Worm (Caenorhabditis elegans) whole organism, mixed stage, embryonic: Measurements from ENCODE around the gene C01G10.7.
"Not testable (repeated sequence)": the region's sequence is repeated elsewhere in the genome, so short reads cannot be mapped to it uniquely, and the experiment has no call there.

Experiments
- M03D4.4 ChIP-seq: sonication (generic microtip); optimal IDR thresholded peaks from 2 replicates; lab custom pipeline; 2017; ENCODE audit warnings: mild to moderate bottlenecking, missing genetic modification characterization, missing compliant biosample characterization
- bed-3 ChIP-seq: fragments of 200-800 bp; sonication (Bioruptor generic); optimal IDR thresholded peaks from 3 replicates; lab custom pipeline; 2018; ENCODE audit warnings: mild to moderate bottlenecking, missing genetic modification characterization, moderate library complexity, missing compliant biosample characterization
- blmp-1 ChIP-seq: fragments of 150-350 bp; optimal IDR thresholded peaks from 2 replicates; lab custom pipeline; 2014; ENCODE audit warnings: missing biosample characterization, missing genetic modification characterization
- ceh-39 ChIP-seq: fragments of 150-350 bp; optimal IDR thresholded peaks from 2 replicates; lab custom pipeline; 2014; ENCODE audit warnings: missing biosample characterization, missing genetic modification characterization
- ceh-43 ChIP-seq: fragments of 200-800 bp; sonication (Bioruptor generic); optimal IDR thresholded peaks from 2 replicates; lab custom pipeline; 2018; ENCODE audit warnings: mild to moderate bottlenecking, missing genetic modification characterization, moderate library complexity, missing compliant biosample characterization
- ceh-83 ChIP-seq: fragments of 200-800 bp; sonication (Bioruptor generic); optimal IDR thresholded peaks from 2 replicates; lab custom pipeline; 2018; ENCODE audit warnings: mild to moderate bottlenecking, missing genetic modification characterization, missing compliant biosample characterization
- ces-1 ChIP-seq: fragments of 150-350 bp; optimal IDR thresholded peaks from 2 replicates; lab custom pipeline; 2014; ENCODE audit warnings: missing biosample characterization, missing genetic modification reagents, missing genetic modification characterization
- cnd-1 ChIP-seq: fragments of 200-800 bp; sonication (Bioruptor generic); optimal IDR thresholded peaks from 2 replicates; lab custom pipeline; 2018; ENCODE audit warnings: mild to moderate bottlenecking, missing genetic modification characterization, missing compliant biosample characterization
- drap-1 ChIP-seq: fragments of 200-800 bp; sonication (Bioruptor generic); optimal IDR thresholded peaks from 3 replicates; lab custom pipeline; 2018; ENCODE audit warnings: mild to moderate bottlenecking, missing genetic modification characterization, missing compliant biosample characterization
- elt-1 ChIP-seq: sonication (generic microtip); optimal IDR thresholded peaks from 2 replicates; lab custom pipeline; 2017; ENCODE audit warnings: missing genetic modification characterization, mild to moderate bottlenecking, missing compliant biosample characterization, antibody characterized with exemption, moderate library complexity, borderline replicate concordance; ENCODE audit not compliant: insufficient read depth
- elt-3 ChIP-seq: fragments of 150-350 bp; optimal IDR thresholded peaks from 2 replicates; lab custom pipeline; 2014; ENCODE audit warnings: missing biosample characterization, missing genetic modification characterization
- flh-1 ChIP-seq: fragments of 200-800 bp; sonication (Bioruptor generic); optimal IDR thresholded peaks from 2 replicates; lab custom pipeline; 2018; ENCODE audit warnings: mild to moderate bottlenecking, missing genetic modification characterization, moderate library complexity, missing compliant biosample characterization
- hlh-1 ChIP-seq: fragments of 150-350 bp; optimal IDR thresholded peaks from 2 replicates; lab custom pipeline; 2014; ENCODE audit warnings: missing biosample characterization, missing genetic modification reagents, missing genetic modification characterization
- lin-13 ChIP-seq: fragments of 150-350 bp; optimal IDR thresholded peaks from 2 replicates; lab custom pipeline; 2014; ENCODE audit warnings: missing biosample characterization, missing genetic modification characterization
- lin-32 ChIP-seq: fragments of 200-800 bp; sonication (Bioruptor generic); optimal IDR thresholded peaks from 2 replicates; lab custom pipeline; 2018; ENCODE audit warnings: mild to moderate bottlenecking, missing genetic modification characterization, missing compliant biosample characterization
- lsy-2 ChIP-seq: fragments of 150-350 bp; optimal IDR thresholded peaks from 2 replicates; lab custom pipeline; 2014; ENCODE audit warnings: missing biosample characterization, missing genetic modification characterization
- mab-5 ChIP-seq: fragments of 150-350 bp; optimal IDR thresholded peaks from 2 replicates; lab custom pipeline; 2014; ENCODE audit warnings: missing biosample characterization, missing genetic modification characterization
- mls-2 ChIP-seq: sonication (generic microtip); optimal IDR thresholded peaks from 2 replicates; lab custom pipeline; 2016; ENCODE audit warnings: mild to moderate bottlenecking, missing genetic modification characterization, moderate library complexity, missing compliant biosample characterization
- nhr-12 ChIP-seq: fragments of 150-350 bp; optimal IDR thresholded peaks from 2 replicates; lab custom pipeline; 2014; ENCODE audit warnings: missing biosample characterization, missing genetic modification characterization
- nhr-2 ChIP-seq: fragments of 150-350 bp; optimal IDR thresholded peaks from 2 replicates; lab custom pipeline; 2014; ENCODE audit warnings: missing biosample characterization, missing genetic modification characterization
- nhr-237 ChIP-seq: fragments of 150-350 bp; optimal IDR thresholded peaks from 2 replicates; lab custom pipeline; 2014; ENCODE audit warnings: missing biosample characterization, missing genetic modification characterization
- nhr-28 ChIP-seq: fragments of 150-350 bp; optimal IDR thresholded peaks from 2 replicates; lab custom pipeline; 2014; ENCODE audit warnings: missing biosample characterization, missing genetic modification characterization
- nhr-76 ChIP-seq: sonication (generic microtip); optimal IDR thresholded peaks from 2 replicates; lab custom pipeline; 2017; ENCODE audit warnings: missing biosample characterization, missing genetic modification characterization
- pha-4 ChIP-seq: fragments of 150-350 bp; optimal IDR thresholded peaks from 2 replicates; lab custom pipeline; 2018; ENCODE audit warnings: missing biosample characterization, missing genetic modification reagents, missing genetic modification characterization
- sem-2 ChIP-seq: fragments of 200-800 bp; sonication (Bioruptor generic); optimal IDR thresholded peaks from 2 replicates; lab custom pipeline; 2018; ENCODE audit warnings: mild to moderate bottlenecking, missing genetic modification characterization, missing compliant biosample characterization
- snpc-4 ChIP-seq: fragments of 150-350 bp; optimal IDR thresholded peaks from 2 replicates; lab custom pipeline; 2014; ENCODE audit warnings: missing biosample characterization, missing genetic modification characterization
- sptf-1 ChIP-seq: sonication (generic microtip); optimal IDR thresholded peaks from 2 replicates; lab custom pipeline; 2017; ENCODE audit warnings: mild to moderate bottlenecking, missing genetic modification characterization, moderate library complexity, missing compliant biosample characterization
- tbx-8 ChIP-seq: fragments of 200-800 bp; sonication (Bioruptor generic); optimal IDR thresholded peaks from 2 replicates; lab custom pipeline; 2018; ENCODE audit warnings: mild to moderate bottlenecking, missing genetic modification characterization, moderate library complexity, missing compliant biosample characterization
- unc-120 ChIP-seq: sonication (generic microtip); optimal IDR thresholded peaks from 2 replicates; lab custom pipeline; 2017; ENCODE audit warnings: missing genetic modification characterization, missing compliant biosample characterization; ENCODE audit not compliant: poor library complexity, severe bottlenecking
- unc-39 ChIP-seq: fragments of 150-350 bp; optimal IDR thresholded peaks from 2 replicates; lab custom pipeline; 2014; ENCODE audit warnings: missing biosample characterization, missing genetic modification characterization
- unc-62 ChIP-seq: fragments of 150-350 bp; optimal IDR thresholded peaks from 2 replicates; lab custom pipeline; 2014; ENCODE audit warnings: missing biosample characterization, missing genetic modification reagents, missing genetic modification characterization
- zip-8 ChIP-seq: fragments of 150-350 bp; optimal IDR thresholded peaks from 2 replicates; lab custom pipeline; 2014; ENCODE audit warnings: missing biosample characterization, missing genetic modification characterization

Gene C01G10.7

ce11 chrV:15119517-15119916 lies 34.0 kb downstream of the C01G10.7 start, which contains the start of gene flor-1:
TSS of gene flor-1 (minus strand) at chrV:15119617.
- no peak for TF ChIP-seq sem-2 (GFP tag; lab: Kevin White, UChicago)
- no peak for TF ChIP-seq lin-13 (tag; lab: Kevin White, UChicago)
- TF ChIP-seq tbx-8 (GFP tag; lab: Kevin White, UChicago): no peak
- no peak for TF ChIP-seq mls-2 (tag; lab: Kevin White, UChicago)
- TF ChIP-seq sptf-1: no peak
- no peak for TF ChIP-seq bed-3 (GFP tag; lab: Kevin White, UChicago)
- TF ChIP-seq pha-4 (tag; lab: Kevin White, UChicago): no peak
- no peak for TF ChIP-seq flh-1 (GFP tag; lab: Kevin White, UChicago)
- no peak for TF ChIP-seq snpc-4
- TF ChIP-seq ces-1 (GFP tag; lab: Kevin White, UChicago): no peak
- TF ChIP-seq nhr-76 (tag; lab: Kevin White, UChicago): no peak
- TF ChIP-seq lsy-2 (tag; lab: Kevin White, UChicago): no peak
- TF ChIP-seq ceh-83 (GFP tag; lab: Kevin White, UChicago): no peak
- TF ChIP-seq nhr-28: no peak
- TF ChIP-seq ceh-39: no peak
- TF ChIP-seq unc-120 (tag; lab: Kevin White, UChicago): no peak
- TF ChIP-seq, all 35 proteins: peak for 0

ce11 chrV:15125162-15125561 lies 39.6 kb downstream of the C01G10.7 start, which contains the start of gene ugt-30:
TSS of gene ugt-30 (minus strand) at chrV:15125262.
- TF ChIP-seq lin-13 (tag; lab: Kevin White, UChicago); ceh-43 (GFP tag; lab: Kevin White, UChicago); flh-1 (GFP tag; lab: Kevin White, UChicago): not testable (repeated sequence)

- no peak for TF ChIP-seq unc-120 (tag; lab: Kevin White, UChicago)
- no peak for TF ChIP-seq M03D4.4 (tag; lab: Kevin White, UChicago)
- no peak for TF ChIP-seq nhr-76 (tag; lab: Kevin White, UChicago)
- TF ChIP-seq lin-32 (GFP tag; lab: Kevin White, UChicago): no peak
- no peak for TF ChIP-seq cnd-1 (tag; lab: Kevin White, UChicago)
- no peak for TF ChIP-seq ceh-43 (GFP tag; lab: Kevin White, UChicago)
- TF ChIP-seq blmp-1 (tag; lab: Kevin White, UChicago): no peak
- no peak for TF ChIP-seq nhr-28
- TF ChIP-seq bed-3 (GFP tag; lab: Kevin White, UChicago): no peak
- no peak for TF ChIP-seq pha-4 (tag; lab: Kevin White, UChicago)
- no peak for TF ChIP-seq nhr-12
- TF ChIP-seq nhr-237: no peak
- TF ChIP-seq tbx-8 (GFP tag; lab: Kevin White, UChicago): no peak
- no peak for TF ChIP-seq hlh-1 (tag; lab: Kevin White, UChicago)
- no peak for TF ChIP-seq unc-62 (GFP tag; lab: Kevin White, UChicago)
- TF ChIP-seq ces-1 (GFP tag; lab: Kevin White, UChicago): no peak
- no peak for TF ChIP-seq mab-5
- TF ChIP-seq mls-2 (tag; lab: Kevin White, UChicago): no peak
- TF ChIP-seq lin-13 (tag; lab: Kevin White, UChicago): no peak
- no peak for TF ChIP-seq ceh-39
Measured at ce11 chrV:15127413-15127812, 41.9 kb downstream of the C01G10.7 start, which contains the start of gene srj-27. TSS of gene srj-27 (minus strand) at chrV:15127513.

- no peak for TF ChIP-seq zip-8 (tag; lab: Kevin White, UChicago)
- TF ChIP-seq tbx-8 (GFP tag; lab: Kevin White, UChicago): no peak
- TF ChIP-seq nhr-237: no peak
- no peak for TF ChIP-seq mab-5
- TF ChIP-seq nhr-28: no peak
- TF ChIP-seq nhr-12: no peak
- no peak for TF ChIP-seq unc-39
- no peak for TF ChIP-seq nhr-76 (tag; lab: Kevin White, UChicago)
- TF ChIP-seq drap-1: no peak
- TF ChIP-seq M03D4.4 (tag; lab: Kevin White, UChicago): no peak
- no peak for TF ChIP-seq nhr-2
- TF ChIP-seq flh-1 (GFP tag; lab: Kevin White, UChicago): no peak
- TF ChIP-seq pha-4 (tag; lab: Kevin White, UChicago): no peak
- no peak for TF ChIP-seq mls-2 (tag; lab: Kevin White, UChicago)
Measured at ce11 chrV:15127955-15128354, 42.4 kb downstream of the C01G10.7 start, which contains the start of gene srr-7. TSS of gene srr-7 (plus strand) at chrV:15128255.

ce11 chrV:15132423-15132822 lies 46.9 kb downstream of the C01G10.7 start, which contains the start of gene str-171:
TSS of gene str-171 (minus strand) at chrV:15132523.
- TF ChIP-seq bed-3 (GFP tag; lab: Kevin White, UChicago) (no peak), elt-1 (tag; lab: Kevin White, UChicago) (no peak), sem-2 (GFP tag; lab: Kevin White, UChicago) (no peak), snpc-4 (no peak), hlh-1 (tag; lab: Kevin White, UChicago) (no peak), elt-3 (tag; lab: Kevin White, UChicago) (no peak), nhr-76 (tag; lab: Kevin White, UChicago) (no peak), nhr-237 (no peak), M03D4.4 (tag; lab: Kevin White, UChicago) (no peak), zip-8 (tag; lab: Kevin White, UChicago) (no peak), lsy-2 (tag; lab: Kevin White, UChicago) (no peak)
- TF ChIP-seq, all 35 proteins: peak for 0
